Fruit fly (Drosophila melanogaster): Measurements from ENCODE around the gene CG9948.
A peak's percentile ranks its signal among the peaks of the same experiment; 100 is the strongest.

CG9948 gene

DNA sequence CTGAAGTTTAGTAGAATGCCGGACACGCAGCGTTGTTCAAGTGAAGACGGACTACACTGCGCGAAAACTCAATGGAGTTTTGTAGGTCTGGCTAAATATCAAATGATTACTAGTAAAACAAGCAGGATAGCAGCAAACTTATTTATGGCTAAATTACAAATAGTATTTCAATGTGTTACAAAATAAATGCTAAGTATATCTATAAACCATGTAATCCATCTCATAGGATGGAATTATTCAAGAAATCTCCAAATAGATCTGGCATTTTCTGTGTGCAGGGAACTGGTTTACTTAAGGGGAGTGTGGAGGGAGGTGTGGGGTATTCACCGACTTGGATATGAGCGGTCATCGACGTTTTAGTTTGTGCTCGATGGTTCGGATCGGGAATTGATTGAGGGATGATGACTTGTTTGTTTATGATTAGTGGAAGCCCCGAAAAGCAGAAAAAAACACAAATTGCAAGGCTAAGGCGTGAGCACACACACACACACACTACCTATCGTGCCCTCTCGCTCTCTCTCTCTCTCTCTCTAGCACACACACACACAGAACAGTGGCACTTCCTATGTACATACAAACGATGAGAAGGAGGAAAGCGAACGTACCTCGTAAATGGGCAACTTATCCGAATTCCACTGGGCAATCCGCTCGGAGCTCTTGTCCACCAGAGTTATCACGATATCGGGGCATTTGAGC lies 8.1 kb downstream of the CG9948 start (continued):
- peak; percentile 77 to 89 for TF ChIP-seq ss (GFP tag; optimal IDR thresholded peaks at IDR 0.05)
- peak; percentile 81 for TF ChIP-seq achi (GFP tag; optimal IDR thresholded peaks at IDR 0.05)
- TF ChIP-seq svp (GFP tag) = no peak
- peak; percentile 60 for TF ChIP-seq Smox (GFP tag; optimal IDR thresholded peaks at IDR 0.05)
- TF ChIP-seq pdm3 (GFP tag; optimal IDR thresholded peaks at IDR 0.05) = peak; percentile 84
- peak; percentile 83 for TF ChIP-seq net (GFP tag; optimal IDR thresholded peaks at IDR 0.05)
- TF ChIP-seq Eip75B (GFP tag; optimal IDR thresholded peaks at IDR 0.05) = peak; percentile 73
- TF ChIP-seq CG9139 (GFP tag; optimal IDR thresholded peaks at IDR 0.05) = peak; percentile 22
- peak; percentile 70 for TF ChIP-seq CG6792 (GFP tag; optimal IDR thresholded peaks at IDR 0.05)
- peak; percentile 84 for TF ChIP-seq Hr4 (GFP tag; optimal IDR thresholded peaks at IDR 0.05)
- TF ChIP-seq CG6808 (GFP tag; optimal IDR thresholded peaks at IDR 0.05) = peak; percentile 82
- TF ChIP-seq CG34406 (GFP tag; optimal IDR thresholded peaks at IDR 0.05) = peak; percentile 68
- no peak for TF ChIP-seq Blimp-1 (GFP tag; optimal IDR thresholded peaks at IDR 0.05)
- TF ChIP-seq fd59A (GFP tag; optimal IDR thresholded peaks at IDR 0.05) = peak; percentile 82
- TF ChIP-seq CG8632 (GFP tag; optimal IDR thresholded peaks at IDR 0.05) = peak; percentile 78
- peak; percentile 79 for TF ChIP-seq spab (GFP tag; optimal IDR thresholded peaks at IDR 0.05)
- TF ChIP-seq esn (GFP tag; optimal IDR thresholded peaks at IDR 0.05) = peak; percentile 70
- peak; percentile 83 for TF ChIP-seq CG15336 (GFP tag; IDR thresholded peaks at IDR 0.05)
- TF ChIP-seq acj6 (GFP tag; optimal IDR thresholded peaks at IDR 0.05) = peak; percentile 84
- peak; percentile 59 for TF ChIP-seq eg (GFP tag; IDR thresholded peaks at IDR 0.05)
- peak; percentile 80 for TF ChIP-seq CG3032 (tag; optimal IDR thresholded peaks at IDR 0.05)
- TF ChIP-seq Gug (GFP tag; IDR thresholded peaks at IDR 0.05) = peak; percentile 38; the same call in 1 of the 2 replicates
- TF ChIP-seq Hr38 (GFP tag; optimal IDR thresholded peaks at IDR 0.05) = no peak
- peak; percentile 78 for TF ChIP-seq Met (GFP tag; optimal IDR thresholded peaks at IDR 0.05)
- peak; percentile 65 to 67 for TF ChIP-seq salr (GFP tag; optimal IDR thresholded peaks at IDR 0.05)
- TF ChIP-seq Ets21C (GFP tag; optimal IDR thresholded peaks at IDR 0.05) = peak; percentile 26
- peak; percentile 62 for TF ChIP-seq Hr39 (GFP tag; optimal IDR thresholded peaks at IDR 0.05)
- peak; percentile 64 for TF ChIP-seq CG4318 (GFP tag; optimal IDR thresholded peaks at IDR 0.05)
- TF ChIP-seq Eip78C (GFP tag) = peak; percentile 97
- no peak for TF ChIP-seq fd85E (GFP tag; optimal IDR thresholded peaks at IDR 0.05)
- no peak for TF ChIP-seq Eip93F (GFP tag; optimal IDR thresholded peaks at IDR 0.05)
- TF ChIP-seq CG8319 (GFP tag; optimal IDR thresholded peaks at IDR 0.05) = peak; percentile 35
- TF ChIP-seq CG11902 (GFP tag; optimal IDR thresholded peaks at IDR 0.05) = no peak
- TF ChIP-seq OdsH (GFP tag; optimal IDR thresholded peaks at IDR 0.05) = peak; percentile 83
- TF ChIP-seq fkh (GFP tag; optimal IDR thresholded peaks at IDR 0.05) = peak; percentile 58
- peak; percentile 77 for TF ChIP-seq CG1621 (tag; optimal IDR thresholded peaks at IDR 0.05)
- peak; percentile 59 for TF ChIP-seq Sox15 (GFP tag; optimal IDR thresholded peaks at IDR 0.05)
- TF ChIP-seq CG31627 (GFP tag; optimal IDR thresholded peaks at IDR 0.05) = peak; percentile 61
- TF ChIP-seq Lpt (GFP tag; optimal IDR thresholded peaks at IDR 0.05) = peak; percentile 69
- peak; percentile 61 for TF ChIP-seq topi (GFP tag; optimal IDR thresholded peaks at IDR 0.05)
- peak; percentile 82 for TF ChIP-seq Sox14 (GFP tag; optimal IDR thresholded peaks at IDR 0.05)
- peak; percentile 86 for TF ChIP-seq CG10669 (GFP tag; optimal IDR thresholded peaks at IDR 0.05)

Measured in whole organism, prepupa.